Fruit fly (Drosophila melanogaster) whole organism, adult: ENCODE measurements around the gene CG43077.

Source experiments
- CG11617 ChIP-seq: fragments of 200-800 bp; sonication (Bioruptor generic); optimal IDR thresholded peaks from 2 replicates; lab custom pipeline; 2017; ENCODE audit warnings: mild to moderate bottlenecking, missing biosample characterization, missing genetic modification reagents, missing genetic modification characterization
- CG12768 ChIP-seq: fragments of 200-800 bp; sonication (Bioruptor generic); optimal IDR thresholded peaks from 2 replicates; lab custom pipeline; 2017; ENCODE audit warnings: missing biosample characterization, missing genetic modification characterization, mild to moderate bottlenecking, moderate library complexity, missing genetic modification reagents
- CG14711 ChIP-seq: fragments of 200-800 bp; sonication (Bioruptor generic); optimal IDR thresholded peaks from 2 replicates; lab custom pipeline; 2018; ENCODE audit warnings: missing biosample characterization, mild to moderate bottlenecking, missing genetic modification characterization, moderate library complexity
- CG1620 ChIP-seq: fragments of 200-800 bp; sonication (Bioruptor generic); optimal IDR thresholded peaks from 2 replicates; lab custom pipeline; 2016; ENCODE audit warnings: missing biosample characterization, missing genetic modification characterization
- CG33017 ChIP-seq: fragments of 200-800 bp; sonication (Bioruptor generic); optimal IDR thresholded peaks from 2 replicates; lab custom pipeline; 2018; ENCODE audit warnings: missing biosample characterization, mild to moderate bottlenecking, missing genetic modification characterization, moderate library complexity
- CG5204 ChIP-seq: fragments of 200-800 bp; sonication (Bioruptor generic); optimal IDR thresholded peaks from 2 replicates; lab custom pipeline; 2016; ENCODE audit warnings: missing biosample characterization, missing genetic modification characterization
- CG7045 ChIP-seq: fragments of 200-800 bp; sonication (Bioruptor generic); optimal IDR thresholded peaks from 2 replicates; lab custom pipeline; 2017; ENCODE audit warnings: missing biosample characterization, mild to moderate bottlenecking, missing genetic modification characterization
- CG7101 ChIP-seq: fragments of 200-800 bp; sonication (Bioruptor generic); optimal IDR thresholded peaks from 2 replicates; lab custom pipeline; 2018; ENCODE audit warnings: missing biosample characterization, mild to moderate bottlenecking, missing genetic modification characterization, moderate library complexity
- Clk ChIP-seq: fragments of 200-800 bp; sonication (Bioruptor generic); optimal IDR thresholded peaks from 2 replicates; lab custom pipeline; 2017; ENCODE audit warnings: missing biosample characterization, missing genetic modification characterization
- Crg-1 ChIP-seq: fragments of 200-800 bp; sonication (Bioruptor generic); optimal IDR thresholded peaks from 2 replicates; lab custom pipeline; 2016; ENCODE audit warnings: missing biosample characterization, missing genetic modification characterization
- Hr96 ChIP-seq: fragments of 200-800 bp; sonication (Bioruptor generic); optimal IDR thresholded peaks from 2 replicates; lab custom pipeline; 2016; ENCODE audit warnings: missing biosample characterization, missing genetic modification characterization
- Mnt ChIP-seq: fragments of 200-800 bp; sonication (Bioruptor generic); optimal IDR thresholded peaks from 2 replicates; lab custom pipeline; 2016; ENCODE audit warnings: missing biosample characterization, mild to moderate bottlenecking, missing genetic modification characterization
- bab1 ChIP-seq: fragments of 200-800 bp; sonication (Bioruptor generic); optimal IDR thresholded peaks from 3 replicates; lab custom pipeline; 2019; ENCODE audit warnings: missing biosample characterization, mild to moderate bottlenecking, missing genetic modification characterization, moderate library complexity
- cic ChIP-seq: fragments of 200-800 bp; sonication (Bioruptor generic); optimal IDR thresholded peaks from 2 replicates; lab custom pipeline; 2017; ENCODE audit warnings: missing biosample characterization, mild to moderate bottlenecking, missing genetic modification characterization, moderate library complexity
- cnc ChIP-seq, 2 experiments: fragments of >200 bp; optimal IDR thresholded peaks; 2 replicates each; lab custom pipeline; 2017
- kay ChIP-seq: fragments of 200-800 bp; sonication (Bioruptor generic); peaks from one replicate; lab custom pipeline; 2016; ENCODE audit warnings: missing biosample characterization, missing genetic modification characterization, borderline replicate concordance
- ovo ChIP-seq: fragments of 200-800 bp; sonication (Bioruptor generic); optimal IDR thresholded peaks from 2 replicates; lab custom pipeline; 2016; ENCODE audit warnings: missing biosample characterization, missing genetic modification characterization
- pad ChIP-seq: fragments of 200-800 bp; sonication (Bioruptor generic); optimal IDR thresholded peaks from 3 replicates; lab custom pipeline; 2017; ENCODE audit warnings: missing biosample characterization, missing genetic modification characterization, mild to moderate bottlenecking, moderate library complexity, missing genetic modification reagents
- tj ChIP-seq: fragments of 200-800 bp; sonication (Bioruptor generic); optimal IDR thresholded peaks from 3 replicates; lab custom pipeline; 2017; ENCODE audit warnings: missing biosample characterization, mild to moderate bottlenecking, missing genetic modification characterization, moderate library complexity
- toe ChIP-seq: fragments of 200-800 bp; sonication (Bioruptor generic); optimal IDR thresholded peaks from 2 replicates; lab custom pipeline; 2016; ENCODE audit warnings: missing biosample characterization, missing genetic modification characterization

CG43077 gene

dm6 chrX:17107401-17107916, 39.1 kb upstream of the CG43077 start, which contains the start of gene CG5004:
CG5004 (plus strand) TSS chrX:17107582.
- TF ChIP-seq pad (no peak), tj (GFP tag; lab: Kevin White, UChicago) (peak; percentile 45), CG14711 (tag; lab: Kevin White, UChicago) (no peak), CG7101 (tag; lab: Kevin White, UChicago) (peak; percentile 0), CG5204 (GFP tag; lab: Kevin White, UChicago) (no peak), CG7045 (GFP tag; lab: Kevin White, UChicago) (no peak), ovo (no peak), bab1 (GFP tag; lab: Kevin White, UChicago) (peak; percentile 27), CG11617 (GFP tag; lab: Kevin White, UChicago) (no peak), Mnt (peak; percentile 48), CG33017 (tag; lab: Kevin White, UChicago) (no peak), toe (GFP tag; lab: Kevin White, UChicago) (no peak), CG12768 (GFP tag; lab: Kevin White, UChicago) (no peak)

dm6 chrX:17106153-17106700, 37.9 kb upstream of the CG43077 start:
- TF ChIP-seq cnc (optimal IDR thresholded peaks at IDR 0.05; lab: Kevin White, UChicago) (no peak), CG7101 (tag; lab: Kevin White, UChicago) (no peak), CG14711 (tag; lab: Kevin White, UChicago) (no peak), Mnt (no peak), bab1 (GFP tag; lab: Kevin White, UChicago) (peak; percentile 8), Clk (no peak), Hr96 (GFP tag; lab: Kevin White, UChicago) (no peak), kay (GFP tag; lab: Kevin White, UChicago) (no peak), CG5204 (GFP tag; lab: Kevin White, UChicago) (no peak)

- TF ChIP-seq Crg-1 (GFP tag; lab: Kevin White, UChicago): no peak
- no peak for TF ChIP-seq CG33017 (tag; lab: Kevin White, UChicago)
- no peak for TF ChIP-seq CG5204 (GFP tag; lab: Kevin White, UChicago)
- TF ChIP-seq bab1 (GFP tag; lab: Kevin White, UChicago): no peak
- TF ChIP-seq CG1620: no peak
- no peak for TF ChIP-seq ovo
- TF ChIP-seq CG7045 (GFP tag; lab: Kevin White, UChicago): no peak
- no peak for TF ChIP-seq cic (GFP tag; lab: Kevin White, UChicago)
- no peak for TF ChIP-seq CG11617 (GFP tag; lab: Kevin White, UChicago)
- TF ChIP-seq pad: no peak
- TF ChIP-seq Clk: no peak
- no peak for TF ChIP-seq CG7101 (tag; lab: Kevin White, UChicago)
- TF ChIP-seq CG14711 (tag; lab: Kevin White, UChicago): no peak
- TF ChIP-seq tj (GFP tag; lab: Kevin White, UChicago): no peak
- TF ChIP-seq kay (GFP tag; lab: Kevin White, UChicago): no peak
- TF ChIP-seq cnc (optimal IDR thresholded peaks at IDR 0.05; lab: Kevin White, UChicago): no peak
- no peak for TF ChIP-seq Mnt
- TF ChIP-seq toe (GFP tag; lab: Kevin White, UChicago): no peak
- TF ChIP-seq Hr96 (GFP tag; lab: Kevin White, UChicago): no peak
- TF ChIP-seq CG12768 (GFP tag; lab: Kevin White, UChicago): no peak
These were observed 37.4 kb upstream of the CG43077 start, which contains the start of gene Arpc3B for dm6 chrX:17105707-17106106. Arpc3B (minus strand) TSS chrX:17105852.

- TF ChIP-seq kay (GFP tag; lab: Kevin White, UChicago) (no peak), Mnt (no peak), bab1 (GFP tag; lab: Kevin White, UChicago) (no peak), CG33017 (tag; lab: Kevin White, UChicago) (no peak), CG7101 (tag; lab: Kevin White, UChicago) (peak; percentile 26)
These were observed 25.6 kb upstream of the CG43077 start for dm6 chrX:17093900-17094446.

- no peak for TF ChIP-seq cic (GFP tag; lab: Kevin White, UChicago)
- TF ChIP-seq CG7045 (GFP tag; lab: Kevin White, UChicago): no peak
- no peak for TF ChIP-seq Clk
- no peak for TF ChIP-seq Crg-1 (GFP tag; lab: Kevin White, UChicago)
- no peak for TF ChIP-seq CG12768 (GFP tag; lab: Kevin White, UChicago)
These were observed 25.1 kb upstream of the CG43077 start for dm6 chrX:17093431-17093830.

dm6 chrX:17091062-17091904, 23.0 kb upstream of the CG43077 start, which contains the start of the genes CG16700 and CG4991:
CG16700 (plus strand) TSS chrX:17091854.
CG4991 (plus strand) TSS chrX:17091854.
- TF ChIP-seq CG12768 (GFP tag; lab: Kevin White, UChicago): peak; percentile 21
- TF ChIP-seq CG1620: no peak
- TF ChIP-seq kay (GFP tag; lab: Kevin White, UChicago): no peak
- TF ChIP-seq pad: peak; percentile 60
- peak; percentile 70 for TF ChIP-seq CG7101 (tag; lab: Kevin White, UChicago)
- TF ChIP-seq cnc (optimal IDR thresholded peaks at IDR 0.05; lab: Kevin White, UChicago): no peak
- no peak for TF ChIP-seq Crg-1 (GFP tag; lab: Kevin White, UChicago)
- peak; percentile 32 for TF ChIP-seq CG7045 (GFP tag; lab: Kevin White, UChicago)
- no peak for TF ChIP-seq Hr96 (GFP tag; lab: Kevin White, UChicago)
- peak; percentile 61 for TF ChIP-seq bab1 (GFP tag; lab: Kevin White, UChicago)
- peak; percentile 82 for TF ChIP-seq CG11617 (GFP tag; lab: Kevin White, UChicago)
- no peak for TF ChIP-seq Clk
- no peak for TF ChIP-seq cic (GFP tag; lab: Kevin White, UChicago)
- peak; percentile 54 for TF ChIP-seq CG14711 (tag; lab: Kevin White, UChicago)
- peak; percentile 63 for TF ChIP-seq CG33017 (tag; lab: Kevin White, UChicago)
- peak; percentile 36 for TF ChIP-seq tj (GFP tag; lab: Kevin White, UChicago)
